Fruit fly (Drosophila melanogaster) whole organism, pupa: ENCODE results near the gene CG12773.

Experiments
- CG10348 ChIP-seq: fragments of 200-800 bp; sonication (Bioruptor generic); IDR thresholded peaks from 2 replicates; pipeline ENCODE4 v1.3.6; 2022; ENCODE audit warnings: missing biosample characterization, missing genetic modification characterization
- CG12605 ChIP-seq: fragments of 200-800 bp; sonication (Bioruptor generic); IDR thresholded peaks from 2 replicates; pipeline ENCODE4 v1.3.6; 2022; ENCODE audit warnings: missing biosample characterization, missing genetic modification characterization
- CG13204 ChIP-seq: fragments of 200-800 bp; sonication (Bioruptor generic); optimal IDR thresholded peaks from 2 replicates; lab custom pipeline; 2018; ENCODE audit warnings: missing biosample characterization, mild to moderate bottlenecking, missing genetic modification characterization, moderate library complexity
- CG14655 ChIP-seq: fragments of 200-800 bp; sonication (Bioruptor generic); optimal IDR thresholded peaks from 3 replicates; lab custom pipeline; 2017; ENCODE audit warnings: mild to moderate bottlenecking, missing biosample characterization, missing genetic modification reagents, missing genetic modification characterization
- CG15710 ChIP-seq: fragments of 200-800 bp; sonication (Bioruptor generic); optimal IDR thresholded peaks from 2 replicates; lab custom pipeline; 2018; ENCODE audit warnings: missing biosample characterization, mild to moderate bottlenecking, missing genetic modification characterization, moderate library complexity
- CG17806 ChIP-seq: fragments of 200-800 bp; sonication (Bioruptor generic); optimal IDR thresholded peaks from 2 replicates; lab custom pipeline; 2018; ENCODE audit warnings: missing biosample characterization, mild to moderate bottlenecking, missing genetic modification characterization, moderate library complexity
- CG32121 ChIP-seq: fragments of 200-800 bp; sonication (Bioruptor generic); IDR thresholded peaks from 2 replicates; pipeline ENCODE4 v1.3.6; 2022; ENCODE audit warnings: missing biosample characterization, missing genetic modification characterization
- CG34367 ChIP-seq: fragments of 200-800 bp; sonication (Bioruptor generic); optimal IDR thresholded peaks from 2 replicates; lab custom pipeline; 2018; ENCODE audit warnings: missing biosample characterization, mild to moderate bottlenecking, missing genetic modification characterization
- CG4496 ChIP-seq: fragments of 200-800 bp; sonication (Bioruptor generic); IDR thresholded peaks from 3 replicates; pipeline ENCODE4 v1.3.6; 2022; ENCODE audit warnings: missing biosample characterization, missing genetic modification characterization
- CG8159 ChIP-seq: fragments of 200-800 bp; sonication (Bioruptor generic); optimal IDR thresholded peaks from 3 replicates; lab custom pipeline; 2018; ENCODE audit warnings: missing biosample characterization, mild to moderate bottlenecking, missing genetic modification characterization, moderate library complexity
- CG8301 ChIP-seq: fragments of 200-800 bp; sonication (Bioruptor generic); optimal IDR thresholded peaks from 2 replicates; lab custom pipeline; 2018; ENCODE audit warnings: missing biosample characterization, mild to moderate bottlenecking, missing genetic modification characterization
- CG9948 ChIP-seq: fragments of 200-800 bp; sonication (Bioruptor generic); optimal IDR thresholded peaks from 2 replicates; lab custom pipeline; 2018; ENCODE audit warnings: missing biosample characterization, mild to moderate bottlenecking, missing genetic modification characterization, moderate library complexity
- D1 ChIP-seq: fragments of 200-800 bp; sonication (Bioruptor generic); optimal IDR thresholded peaks from 2 replicates; lab custom pipeline; 2018; ENCODE audit warnings: missing biosample characterization, mild to moderate bottlenecking, missing genetic modification characterization, moderate library complexity
- EcR ChIP-seq: fragments of 200-800 bp; sonication (Bioruptor generic); optimal IDR thresholded peaks from 3 replicates; lab custom pipeline; 2019; ENCODE audit warnings: missing biosample characterization, missing genetic modification characterization, mild to moderate bottlenecking, moderate library complexity, missing genetic modification reagents
- Ets98B ChIP-seq: fragments of 200-800 bp; sonication (Bioruptor generic); IDR thresholded peaks from 2 replicates; pipeline ENCODE4 v1.3.6; 2022; ENCODE audit warnings: missing biosample characterization, missing genetic modification characterization
- Pif1A ChIP-seq: fragments of 200-800 bp; sonication (Bioruptor generic); optimal IDR thresholded peaks from 3 replicates; lab custom pipeline; 2016; ENCODE audit warnings: missing biosample characterization, missing genetic modification characterization
- Pif1B ChIP-seq: fragments of 200-800 bp; sonication (Bioruptor generic); optimal IDR thresholded peaks from 3 replicates; lab custom pipeline; 2016; ENCODE audit warnings: missing biosample characterization, missing genetic modification characterization
- Snoo ChIP-seq: fragments of 200-800 bp; sonication (Bioruptor generic); optimal IDR thresholded peaks from 3 replicates; lab custom pipeline; 2017; ENCODE audit warnings: missing biosample characterization, mild to moderate bottlenecking, missing genetic modification characterization, inconsistent platforms
- fd96Ca ChIP-seq: fragments of 200-800 bp; sonication (Bioruptor generic); IDR thresholded peaks from 3 replicates; pipeline ENCODE4 v1.3.6; 2022; ENCODE audit warnings: missing biosample characterization, missing genetic modification characterization
- gl ChIP-seq: fragments of 200-800 bp; sonication (Bioruptor generic); optimal IDR thresholded peaks from 2 replicates; lab custom pipeline; 2018; ENCODE audit warnings: missing biosample characterization, mild to moderate bottlenecking, missing genetic modification characterization
- rn ChIP-seq: fragments of 200-800 bp; sonication (Bioruptor generic); IDR thresholded peaks from 2 replicates; pipeline ENCODE4 v1.3.6; 2022; ENCODE audit warnings: missing biosample characterization, missing genetic modification characterization

CG12773 gene

dm6 chrX:1353322-1354212 lies at the start of gene CG12773, which contains the start of gene CG11417:
Gene CG12773 (minus strand): TSS chrX:1353981.
Gene CG11417 (plus strand): TSS chrX:1354014.
- TF ChIP-seq EcR (GFP tag; lab: Kevin White, UChicago) (peak; percentile 25), CG10348 (GFP tag; lab: Robert Waterston, UW) (no peak)
- TF ChIP-seq, all 21 proteins: peak for 1

dm6 chrX:1399056-1400003 lies 45.5 kb upstream of the CG12773 start:
- TF ChIP-seq Ets98B (GFP tag; lab: Robert Waterston, UW) (peak; percentile 43), CG15710 (tag; lab: Kevin White, UChicago) (no peak), gl (tag; lab: Kevin White, UChicago) (no peak), CG4496 (GFP tag; lab: Robert Waterston, UW) (peak; percentile 45; the same call in 2 of the 3 replicates), EcR (GFP tag; lab: Kevin White, UChicago) (peak; percentile 85), CG32121 (GFP tag; lab: Robert Waterston, UW) (peak; percentile 79), CG10348 (GFP tag; lab: Robert Waterston, UW) (peak; percentile 11; the same call in 1 of the 2 replicates), Snoo (peak; percentile 12), CG14655 (GFP tag; lab: Kevin White, UChicago) (peak; percentile 27), CG12605 (GFP tag; lab: Robert Waterston, UW) (peak; percentile 17; the same call in 1 of the 2 replicates), CG13204 (peak; percentile 100)
- TF ChIP-seq, all 21 proteins: peak for 9

dm6 chrX:1398455-1399055 lies 44.8 kb upstream of the CG12773 start:
- TF ChIP-seq fd96Ca (GFP tag; lab: Robert Waterston, UW) (peak; percentile 86), Ets98B (GFP tag; lab: Robert Waterston, UW) (peak; percentile 59), Pif1A (GFP tag; lab: Kevin White, UChicago) (peak; percentile 85), CG34367 (tag; lab: Kevin White, UChicago) (peak; percentile 78), D1 (tag; lab: Kevin White, UChicago) (no peak), CG15710 (tag; lab: Kevin White, UChicago) (peak; percentile 78), CG32121 (GFP tag; lab: Robert Waterston, UW) (peak; percentile 63), EcR (GFP tag; lab: Kevin White, UChicago) (no peak), CG8301 (tag; lab: Kevin White, UChicago) (peak; percentile 74), CG8159 (tag; lab: Kevin White, UChicago) (peak; percentile 83), gl (tag; lab: Kevin White, UChicago) (peak; percentile 62), CG9948 (tag; lab: Kevin White, UChicago) (peak; percentile 75), CG12605 (GFP tag; lab: Robert Waterston, UW) (peak; percentile 51; the same call in 1 of the 2 replicates), Pif1B (GFP tag; lab: Kevin White, UChicago) (peak; percentile 79), CG4496 (GFP tag; lab: Robert Waterston, UW) (peak; percentile 85), CG10348 (GFP tag; lab: Robert Waterston, UW) (0 out of 2 replicates have a peak, but pooled peaks have one; percentile 33), CG17806 (tag; lab: Kevin White, UChicago) (peak; percentile 73), Snoo (peak; percentile 64), CG14655 (GFP tag; lab: Kevin White, UChicago) (peak; percentile 77), CG13204 (no peak), rn (peak; percentile 71)

dm6 chrX:1397649-1398454 lies 44.1 kb upstream of the CG12773 start:
- TF ChIP-seq CG14655 (GFP tag; lab: Kevin White, UChicago) (no peak), CG13204 (peak; percentile 4), CG34367 (tag; lab: Kevin White, UChicago) (no peak), fd96Ca (GFP tag; lab: Robert Waterston, UW) (no peak)

- TF ChIP-seq CG4496 (GFP tag; lab: Robert Waterston, UW) = peak; percentile 41; the same call in 1 of the 3 replicates
- TF ChIP-seq CG8301 (tag; lab: Kevin White, UChicago) = no peak
- no peak for TF ChIP-seq CG12605 (GFP tag; lab: Robert Waterston, UW)
- TF ChIP-seq CG10348 (GFP tag; lab: Robert Waterston, UW) = no peak
- TF ChIP-seq Pif1B (GFP tag; lab: Kevin White, UChicago) = no peak
- no peak for TF ChIP-seq CG15710 (tag; lab: Kevin White, UChicago)
- no peak for TF ChIP-seq fd96Ca (GFP tag; lab: Robert Waterston, UW)
- TF ChIP-seq Pif1A (GFP tag; lab: Kevin White, UChicago) = no peak
- no peak; the same call in 1 of the 2 replicates for TF ChIP-seq Ets98B (GFP tag; lab: Robert Waterston, UW)
- no peak for TF ChIP-seq CG17806 (tag; lab: Kevin White, UChicago)
- TF ChIP-seq CG13204 = no peak
- peak; percentile 22; the same call in 1 of the 2 replicates for TF ChIP-seq CG32121 (GFP tag; lab: Robert Waterston, UW)
- no peak for TF ChIP-seq CG14655 (GFP tag; lab: Kevin White, UChicago)
- TF ChIP-seq, all 21 proteins: peak for 2
Observed at dm6 chrX:1392875-1393274, 39.1 kb upstream of the CG12773 start, which contains the start of gene Rilpl. Gene Rilpl (plus strand): TSS chrX:1393054.
